Fruit fly (Drosophila melanogaster) whole organism, adult: ENCODE data around the gene CG34437.

ENCODE experiments used
- CG11617 ChIP-seq: fragments of 200-800 bp; sonication (Bioruptor generic); optimal IDR thresholded peaks from 2 replicates; lab custom pipeline; 2017; ENCODE audit warnings: mild to moderate bottlenecking, missing biosample characterization, missing genetic modification reagents, missing genetic modification characterization
- CG12768 ChIP-seq: fragments of 200-800 bp; sonication (Bioruptor generic); optimal IDR thresholded peaks from 2 replicates; lab custom pipeline; 2017; ENCODE audit warnings: missing biosample characterization, missing genetic modification characterization, mild to moderate bottlenecking, moderate library complexity, missing genetic modification reagents
- CG14711 ChIP-seq: fragments of 200-800 bp; sonication (Bioruptor generic); optimal IDR thresholded peaks from 2 replicates; lab custom pipeline; 2018; ENCODE audit warnings: missing biosample characterization, mild to moderate bottlenecking, missing genetic modification characterization, moderate library complexity
- CG1620 ChIP-seq: fragments of 200-800 bp; sonication (Bioruptor generic); optimal IDR thresholded peaks from 2 replicates; lab custom pipeline; 2016; ENCODE audit warnings: missing biosample characterization, missing genetic modification characterization
- CG33017 ChIP-seq: fragments of 200-800 bp; sonication (Bioruptor generic); optimal IDR thresholded peaks from 2 replicates; lab custom pipeline; 2018; ENCODE audit warnings: missing biosample characterization, mild to moderate bottlenecking, missing genetic modification characterization, moderate library complexity
- CG5204 ChIP-seq: fragments of 200-800 bp; sonication (Bioruptor generic); optimal IDR thresholded peaks from 2 replicates; lab custom pipeline; 2016; ENCODE audit warnings: missing biosample characterization, missing genetic modification characterization
- CG7045 ChIP-seq: fragments of 200-800 bp; sonication (Bioruptor generic); optimal IDR thresholded peaks from 2 replicates; lab custom pipeline; 2017; ENCODE audit warnings: missing biosample characterization, mild to moderate bottlenecking, missing genetic modification characterization
- CG7101 ChIP-seq: fragments of 200-800 bp; sonication (Bioruptor generic); optimal IDR thresholded peaks from 2 replicates; lab custom pipeline; 2018; ENCODE audit warnings: missing biosample characterization, mild to moderate bottlenecking, missing genetic modification characterization, moderate library complexity
- Clk ChIP-seq: fragments of 200-800 bp; sonication (Bioruptor generic); optimal IDR thresholded peaks from 2 replicates; lab custom pipeline; 2017; ENCODE audit warnings: missing biosample characterization, missing genetic modification characterization
- Crg-1 ChIP-seq: fragments of 200-800 bp; sonication (Bioruptor generic); optimal IDR thresholded peaks from 2 replicates; lab custom pipeline; 2016; ENCODE audit warnings: missing biosample characterization, missing genetic modification characterization
- Hr96 ChIP-seq: fragments of 200-800 bp; sonication (Bioruptor generic); optimal IDR thresholded peaks from 2 replicates; lab custom pipeline; 2016; ENCODE audit warnings: missing biosample characterization, missing genetic modification characterization
- Mnt ChIP-seq: fragments of 200-800 bp; sonication (Bioruptor generic); optimal IDR thresholded peaks from 2 replicates; lab custom pipeline; 2016; ENCODE audit warnings: missing biosample characterization, mild to moderate bottlenecking, missing genetic modification characterization
- bab1 ChIP-seq: fragments of 200-800 bp; sonication (Bioruptor generic); optimal IDR thresholded peaks from 3 replicates; lab custom pipeline; 2019; ENCODE audit warnings: missing biosample characterization, mild to moderate bottlenecking, missing genetic modification characterization, moderate library complexity
- cic ChIP-seq: fragments of 200-800 bp; sonication (Bioruptor generic); optimal IDR thresholded peaks from 2 replicates; lab custom pipeline; 2017; ENCODE audit warnings: missing biosample characterization, mild to moderate bottlenecking, missing genetic modification characterization, moderate library complexity
- cnc ChIP-seq, 2 experiments: fragments of >200 bp; optimal IDR thresholded peaks; 2 replicates each; lab custom pipeline; 2017
- kay ChIP-seq: fragments of 200-800 bp; sonication (Bioruptor generic); peaks from one replicate; lab custom pipeline; 2016; ENCODE audit warnings: missing biosample characterization, missing genetic modification characterization, borderline replicate concordance
- ovo ChIP-seq: fragments of 200-800 bp; sonication (Bioruptor generic); optimal IDR thresholded peaks from 2 replicates; lab custom pipeline; 2016; ENCODE audit warnings: missing biosample characterization, missing genetic modification characterization
- pad ChIP-seq: fragments of 200-800 bp; sonication (Bioruptor generic); optimal IDR thresholded peaks from 3 replicates; lab custom pipeline; 2017; ENCODE audit warnings: missing biosample characterization, missing genetic modification characterization, mild to moderate bottlenecking, moderate library complexity, missing genetic modification reagents
- tj ChIP-seq: fragments of 200-800 bp; sonication (Bioruptor generic); optimal IDR thresholded peaks from 3 replicates; lab custom pipeline; 2017; ENCODE audit warnings: missing biosample characterization, mild to moderate bottlenecking, missing genetic modification characterization, moderate library complexity

CG34437 gene

DNA sequence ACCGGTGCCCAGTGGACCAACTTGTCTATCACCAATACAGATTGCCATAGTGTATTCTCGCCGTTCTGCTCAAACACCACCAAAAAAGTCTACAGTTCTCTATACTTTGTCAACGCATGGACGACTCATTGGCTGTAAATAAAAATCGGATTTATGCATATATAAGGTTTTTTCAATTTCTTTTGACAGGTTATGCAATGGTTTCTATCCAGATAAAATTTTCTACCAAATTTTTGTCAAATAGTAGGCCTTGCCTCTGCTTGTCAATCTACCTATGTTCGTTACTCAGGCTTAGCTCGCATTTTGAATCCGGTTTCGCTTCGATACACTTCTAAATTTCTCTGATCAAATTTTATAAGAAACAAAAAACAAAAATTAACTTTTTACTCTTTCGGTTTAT, 9.0 kb downstream of the CG34437 start, which contains the start of gene Mst98Cb:
Gene Mst98Cb (plus strand): TSS at position 301 of the 400 bp plus-strand sequence.
- TF ChIP-seq CG14711 (no peak), kay (no peak), CG5204 (no peak), Mnt (no peak), CG11617 (GFP tag; lab: Kevin White, UChicago) (no peak), pad (no peak), Hr96 (GFP tag; lab: Kevin White, UChicago) (no peak), CG1620 (no peak)

DNA sequence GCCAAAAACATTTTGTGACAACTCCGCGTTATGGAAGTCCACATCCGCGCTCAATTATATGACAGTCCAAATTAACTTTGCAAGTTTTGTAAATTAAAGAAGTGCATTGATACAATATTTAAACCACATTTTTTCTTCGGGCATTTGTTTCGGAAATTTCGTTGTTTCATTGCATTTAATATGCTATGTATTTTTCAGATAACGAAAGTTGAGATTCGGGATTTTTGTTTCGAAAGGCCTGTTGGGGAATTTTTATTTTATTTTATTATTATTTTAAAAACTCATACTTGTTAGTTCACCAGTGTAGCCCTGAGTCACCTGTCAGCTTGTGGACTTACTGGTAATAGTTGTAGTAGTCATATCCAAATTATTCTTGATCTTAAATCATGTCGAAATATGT, 10.2 kb downstream of the CG34437 start, which contains the start of gene UQCR-14L:
Gene UQCR-14L (plus strand): TSS at position 301 of the 400 bp plus-strand sequence.
- TF ChIP-seq Hr96 (GFP tag; lab: Kevin White, UChicago) (no peak), CG7101 (tag; lab: Kevin White, UChicago) (no peak), CG7045 (GFP tag; lab: Kevin White, UChicago) (no peak), CG11617 (GFP tag; lab: Kevin White, UChicago) (no peak), CG33017 (tag; lab: Kevin White, UChicago) (no peak), CG1620 (no peak), bab1 (GFP tag; lab: Kevin White, UChicago) (no peak), CG12768 (GFP tag; lab: Kevin White, UChicago) (no peak), cnc (optimal IDR thresholded peaks at IDR 0.05; lab: Kevin White, UChicago) (no peak), Mnt (no peak), Crg-1 (GFP tag; lab: Kevin White, UChicago) (no peak), kay (no peak), cic (GFP tag; lab: Kevin White, UChicago) (no peak), tj (no peak), Clk (GFP tag; lab: Kevin White, UChicago) (no peak), pad (no peak)

DNA sequence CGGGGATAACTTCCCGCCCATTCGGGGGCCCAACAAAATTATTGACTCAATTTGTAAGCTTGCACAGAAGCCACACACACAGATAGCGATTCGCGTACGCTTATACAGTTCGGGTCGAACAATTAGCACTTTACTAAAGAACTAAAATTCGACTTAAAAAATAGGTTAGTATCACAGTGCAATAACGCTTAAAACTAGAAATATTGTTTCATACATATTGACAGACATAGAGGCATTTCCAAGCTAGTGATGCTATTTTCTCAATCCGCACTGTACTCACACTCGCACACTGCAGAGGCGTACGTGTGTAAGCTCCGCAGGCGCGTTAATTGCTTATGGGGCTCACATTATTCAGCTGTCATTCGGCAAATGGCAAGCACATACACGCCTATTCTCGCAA, 14.0 kb downstream of the CG34437 start:
- no peak for TF ChIP-seq ovo (GFP tag; lab: Kevin White, UChicago)
- TF ChIP-seq cnc (optimal IDR thresholded peaks at IDR 0.05; lab: Kevin White, UChicago), result no peak
- TF ChIP-seq CG11617 (GFP tag; lab: Kevin White, UChicago), result no peak
- TF ChIP-seq Clk (GFP tag; lab: Kevin White, UChicago), result no peak
- TF ChIP-seq Mnt, result no peak
- no peak for TF ChIP-seq bab1 (GFP tag; lab: Kevin White, UChicago)
- no peak for TF ChIP-seq tj
- no peak for TF ChIP-seq pad
- no peak for TF ChIP-seq kay
- TF ChIP-seq Crg-1 (GFP tag; lab: Kevin White, UChicago), result no peak

DNA sequence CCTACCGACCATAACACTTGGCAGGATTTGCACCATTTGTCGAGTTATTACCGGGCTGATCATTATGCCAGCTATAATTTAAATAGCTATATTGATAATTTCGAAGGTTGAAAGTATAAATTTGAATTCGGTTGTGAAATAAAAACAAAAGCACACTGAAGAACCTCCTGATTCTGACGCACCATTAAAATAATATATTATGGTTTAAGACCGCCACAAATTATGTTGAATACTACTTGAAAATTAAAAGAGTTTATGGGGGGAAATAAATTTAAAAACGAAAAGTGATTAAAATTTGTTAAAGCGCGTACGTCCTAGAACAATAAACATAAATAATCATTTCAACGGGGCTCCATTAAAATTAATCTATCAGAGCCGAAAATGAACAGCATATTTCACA, 21.0 kb downstream of the CG34437 start, which contains the start of gene CG12516:
Gene CG12516 (minus strand): TSS at position 101 of the 400 bp plus-strand sequence.
- no peak for TF ChIP-seq CG5204

DNA sequence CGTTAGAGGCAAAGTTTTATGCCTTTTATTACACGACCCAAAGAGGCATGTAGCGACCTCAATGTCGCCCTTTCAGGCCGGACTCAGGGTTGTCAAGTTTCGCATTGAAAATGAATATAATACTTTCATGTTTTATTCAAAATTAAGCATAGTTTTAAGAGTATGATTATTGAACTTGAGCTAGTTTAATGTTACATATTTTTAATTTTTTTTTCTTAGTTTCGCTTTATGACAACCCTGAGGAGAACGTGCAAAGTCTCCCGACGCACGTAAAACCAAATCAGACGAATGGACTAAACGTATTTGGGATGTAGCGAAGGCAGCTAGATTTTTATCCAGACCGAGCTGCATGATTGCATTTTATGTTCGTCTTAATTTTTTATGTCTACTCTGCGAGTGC, 22.4 kb downstream of the CG34437 start:
- TF ChIP-seq pad, result no peak
- TF ChIP-seq CG11617 (GFP tag; lab: Kevin White, UChicago), result no peak
- no peak for TF ChIP-seq CG14711
- TF ChIP-seq ovo (GFP tag; lab: Kevin White, UChicago), result no peak
- no peak for TF ChIP-seq cic (GFP tag; lab: Kevin White, UChicago)

DNA sequence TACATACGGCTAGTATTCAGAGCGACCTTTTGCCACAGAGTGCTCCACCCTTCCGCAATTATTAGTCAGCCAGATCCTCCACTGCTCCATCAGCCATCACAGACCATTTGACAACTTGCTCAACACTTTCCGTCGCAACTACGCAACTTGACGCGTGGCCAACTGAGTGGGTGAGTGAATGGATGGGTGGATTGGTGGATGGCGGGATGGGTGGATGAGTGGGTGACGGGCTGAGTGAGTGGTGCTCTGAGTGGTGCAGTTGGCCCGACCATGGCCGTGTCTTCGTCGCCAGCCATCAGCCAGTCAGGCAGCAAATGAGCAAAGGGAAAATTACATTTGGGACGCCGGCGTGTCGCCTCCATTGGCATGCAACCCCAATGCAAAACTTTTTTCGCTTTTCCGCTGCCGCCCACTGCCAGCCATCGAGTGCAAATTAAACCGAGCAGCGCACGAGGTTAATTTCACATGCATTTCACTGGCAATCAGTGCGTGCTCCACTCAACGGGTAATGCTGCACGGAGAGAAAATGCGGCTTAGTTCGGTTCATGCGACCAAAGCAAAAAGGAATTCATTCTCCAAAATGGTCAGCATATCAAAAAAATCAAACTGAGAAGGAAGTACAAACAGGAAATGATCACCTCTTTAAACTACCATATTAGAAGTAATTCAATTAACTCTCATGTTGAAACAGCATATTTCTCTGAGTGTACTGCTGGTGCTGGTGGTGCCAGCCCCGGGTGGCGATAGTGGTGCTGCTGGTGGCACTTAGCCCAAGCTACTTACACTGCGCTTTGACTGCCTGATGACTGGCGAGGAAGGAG, 24.6 kb downstream of the CG34437 start:
- no peak for TF ChIP-seq pad
- no peak for TF ChIP-seq ovo (GFP tag; lab: Kevin White, UChicago)

DNA sequence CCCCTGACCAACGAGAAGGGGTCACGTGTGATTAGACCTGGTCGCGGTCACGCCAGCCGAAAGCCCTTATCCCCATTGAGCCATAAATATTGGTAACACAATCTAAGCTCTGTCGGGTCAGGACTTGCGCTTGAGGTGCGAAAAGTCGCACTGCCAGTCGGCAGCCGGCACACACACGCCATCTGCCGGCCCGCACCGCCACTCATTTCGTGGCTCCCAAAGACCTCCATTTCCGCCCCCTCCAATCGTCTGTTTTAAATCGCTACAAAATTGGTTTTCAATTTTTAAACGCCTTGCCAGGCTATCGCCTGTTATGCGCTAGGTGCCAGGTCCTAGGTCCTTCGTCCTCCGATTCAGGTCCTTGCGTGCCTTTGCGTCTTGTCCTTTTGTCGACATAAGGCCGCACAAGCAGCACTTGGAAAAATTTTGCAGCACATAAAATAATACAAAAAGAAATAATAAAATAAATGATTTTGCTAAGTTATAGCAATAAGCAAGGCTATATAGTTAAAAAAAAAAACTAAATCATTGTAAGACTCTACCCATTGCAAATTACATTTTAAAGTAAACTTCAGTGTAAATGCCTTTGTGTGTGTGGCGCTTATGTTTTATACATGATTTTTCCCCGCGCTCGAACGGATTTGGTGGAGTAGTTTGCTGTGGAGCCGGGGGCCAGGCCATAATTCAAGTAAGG, 33.8 kb downstream of the CG34437 start:
- TF ChIP-seq CG1620 (no peak), CG14711 (no peak), cnc (optimal IDR thresholded peaks at IDR 0.05; lab: Kevin White, UChicago) (no peak)

DNA sequence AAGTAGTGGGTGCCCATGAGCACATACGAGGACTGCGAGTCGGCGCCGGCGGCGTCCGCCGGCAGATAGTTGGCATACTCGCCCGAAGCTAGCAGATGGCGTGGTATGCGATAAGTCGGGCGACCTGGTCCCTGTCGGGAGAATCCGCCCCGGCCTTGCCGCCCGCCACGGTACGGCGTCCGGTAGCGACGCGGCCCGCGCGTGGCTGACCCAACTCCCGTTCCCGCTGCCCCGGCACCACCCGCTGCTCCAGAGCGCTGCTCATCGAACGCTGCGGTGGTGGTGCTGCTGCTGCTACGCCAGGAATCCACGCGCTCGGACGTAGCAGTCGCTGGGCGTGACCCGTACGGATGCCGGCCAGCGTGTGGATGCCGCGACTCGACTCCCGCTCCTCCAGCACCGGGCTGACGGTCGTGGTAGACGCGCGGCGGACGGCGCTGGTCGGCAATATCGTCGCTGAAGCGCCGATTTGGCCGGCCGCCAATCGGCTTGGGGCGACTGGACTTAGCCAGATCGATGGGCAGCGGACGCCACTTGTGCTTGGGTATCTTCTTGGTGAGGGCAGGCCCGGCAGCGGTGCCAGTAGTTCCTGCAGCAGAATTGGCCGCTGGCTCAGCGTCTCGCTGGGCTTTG, 40.3 kb downstream of the CG34437 start:
- TF ChIP-seq CG7101 (tag; lab: Kevin White, UChicago) (no peak), CG1620 (no peak), ovo (GFP tag; lab: Kevin White, UChicago) (no peak), tj (no peak), Clk (GFP tag; lab: Kevin White, UChicago) (no peak), kay (no peak), CG5204 (no peak), cic (GFP tag; lab: Kevin White, UChicago) (no peak), Mnt (no peak), pad (no peak), CG7045 (GFP tag; lab: Kevin White, UChicago) (no peak), CG33017 (tag; lab: Kevin White, UChicago) (no peak), Crg-1 (GFP tag; lab: Kevin White, UChicago) (no peak), cnc (optimal IDR thresholded peaks at IDR 0.05; lab: Kevin White, UChicago) (no peak), CG12768 (GFP tag; lab: Kevin White, UChicago) (no peak), CG14711 (no peak)
